Fruit fly (Drosophila melanogaster) whole organism, prepupa: Measurements from ENCODE around the gene RhoGEF4.

ENCODE experiments used
- Blimp-1 ChIP-seq: fragments of 200-800 bp; sonication (Bioruptor generic); optimal IDR thresholded peaks from 3 replicates; lab custom pipeline; 2017; ENCODE audit warnings: missing biosample characterization, missing genetic modification characterization, mild to moderate bottlenecking, moderate library complexity, missing genetic modification reagents
- CG10669 ChIP-seq: fragments of 200-800 bp; sonication (Bioruptor generic); optimal IDR thresholded peaks from 3 replicates; lab custom pipeline; 2018; ENCODE audit warnings: missing biosample characterization, mild to moderate bottlenecking, missing genetic modification characterization, moderate library complexity
- CG15336 ChIP-seq: fragments of 200-800 bp; sonication (Bioruptor generic); IDR thresholded peaks from 2 replicates; pipeline ENCODE4 v1.3.6; 2022; ENCODE audit warnings: missing biosample characterization, missing genetic modification characterization
- CG1621 ChIP-seq: fragments of 200-800 bp; sonication (Bioruptor generic); optimal IDR thresholded peaks from 3 replicates; lab custom pipeline; 2018; ENCODE audit warnings: missing biosample characterization, mild to moderate bottlenecking, missing genetic modification characterization
- CG16779 ChIP-seq: fragments of 200-800 bp; sonication (Bioruptor generic); optimal IDR thresholded peaks from 3 replicates; lab custom pipeline; 2017; ENCODE audit warnings: missing biosample characterization, mild to moderate bottlenecking, missing genetic modification characterization
- CG3032 ChIP-seq: fragments of 200-800 bp; optimal IDR thresholded peaks from 2 replicates; lab custom pipeline; 2019; ENCODE audit warnings: missing biosample characterization, mild to moderate bottlenecking, missing genetic modification characterization, moderate library complexity
- CG31627 ChIP-seq: fragments of 200-800 bp; sonication (Bioruptor generic); optimal IDR thresholded peaks from 3 replicates; lab custom pipeline; 2016; ENCODE audit warnings: missing biosample characterization, missing genetic modification characterization
- CG32006 ChIP-seq: fragments of 200-800 bp; sonication (Bioruptor generic); optimal IDR thresholded peaks from 3 replicates; lab custom pipeline; 2017; ENCODE audit warnings: missing biosample characterization, mild to moderate bottlenecking, missing genetic modification characterization
- CG3919 ChIP-seq: fragments of 200-800 bp; sonication (Bioruptor generic); optimal IDR thresholded peaks from 3 replicates; lab custom pipeline; 2016; ENCODE audit warnings: missing biosample characterization, missing genetic modification characterization
- CG6163 ChIP-seq: fragments of 200-800 bp; sonication (Bioruptor generic); IDR thresholded peaks from 3 replicates; pipeline ENCODE4 v1.3.6; 2022; ENCODE audit warnings: missing biosample characterization, missing genetic modification characterization
- CG6792 ChIP-seq: fragments of 200-800 bp; sonication (Bioruptor generic); optimal IDR thresholded peaks from 3 replicates; lab custom pipeline; 2016; ENCODE audit warnings: missing biosample characterization, missing genetic modification characterization
- CG6808 ChIP-seq: fragments of 200-800 bp; sonication (Bioruptor generic); optimal IDR thresholded peaks from 3 replicates; lab custom pipeline; 2017; ENCODE audit warnings: missing biosample characterization, missing genetic modification characterization, mild to moderate bottlenecking, moderate library complexity, missing genetic modification reagents
- CG6854 ChIP-seq: fragments of 200-800 bp; sonication (Bioruptor generic); optimal IDR thresholded peaks from 2 replicates; lab custom pipeline; 2017; ENCODE audit warnings: missing biosample characterization, mild to moderate bottlenecking, missing genetic modification characterization
- CG8119 ChIP-seq: fragments of 200-800 bp; sonication (Bioruptor generic); IDR thresholded peaks from 3 replicates; pipeline ENCODE4 v1.3.6; 2022; ENCODE audit warnings: missing biosample characterization, missing genetic modification characterization
- CG8632 ChIP-seq: fragments of 200-800 bp; sonication (Bioruptor generic); optimal IDR thresholded peaks from 3 replicates; lab custom pipeline; 2016; ENCODE audit warnings: missing biosample characterization, missing genetic modification characterization
- CG9139 ChIP-seq: fragments of 200-800 bp; sonication (Bioruptor generic); optimal IDR thresholded peaks from 3 replicates; lab custom pipeline; 2017; ENCODE audit warnings: missing biosample characterization, mild to moderate bottlenecking, missing genetic modification characterization
- Eip78C ChIP-seq: fragments of 200-800 bp; sonication (Bioruptor generic); peaks from one replicate; lab custom pipeline; 2016; ENCODE audit warnings: missing biosample characterization, missing genetic modification characterization
- Eip93F ChIP-seq: fragments of 200-800 bp; sonication (Bioruptor generic); optimal IDR thresholded peaks from 2 replicates; lab custom pipeline; 2016; ENCODE audit warnings: missing biosample characterization, mild to moderate bottlenecking, missing genetic modification characterization
- Ets21C ChIP-seq: fragments of 200-800 bp; sonication (Bioruptor generic); optimal IDR thresholded peaks from 3 replicates; lab custom pipeline; 2016; ENCODE audit warnings: missing biosample characterization, missing genetic modification characterization
- Gug ChIP-seq: fragments of 200-800 bp; sonication (Bioruptor generic); IDR thresholded peaks from 2 replicates; pipeline ENCODE4 v1.3.6; 2022; ENCODE audit warnings: missing biosample characterization, missing genetic modification characterization
- Hr38 ChIP-seq: sonication (Bioruptor generic); optimal IDR thresholded peaks from 2 replicates; lab custom pipeline; 2016; ENCODE audit warnings: missing biosample characterization, missing genetic modification characterization
- Hr39 ChIP-seq: fragments of 200-800 bp; sonication (Bioruptor generic); optimal IDR thresholded peaks from 2 replicates; lab custom pipeline; 2016; ENCODE audit warnings: missing biosample characterization, missing genetic modification characterization
- Hr4 ChIP-seq: fragments of 200-800 bp; sonication (Bioruptor generic); optimal IDR thresholded peaks from 3 replicates; lab custom pipeline; 2016; ENCODE audit warnings: missing biosample characterization, missing genetic modification characterization
- Lpt ChIP-seq: fragments of 200-800 bp; sonication (Bioruptor generic); optimal IDR thresholded peaks from 3 replicates; lab custom pipeline; 2016; ENCODE audit warnings: missing biosample characterization, missing genetic modification characterization
- Met ChIP-seq: fragments of 200-800 bp; sonication (Bioruptor generic); optimal IDR thresholded peaks from 3 replicates; lab custom pipeline; 2016; ENCODE audit warnings: missing biosample characterization, missing genetic modification characterization
- Smox ChIP-seq: fragments of 200-800 bp; sonication (Bioruptor generic); optimal IDR thresholded peaks from 3 replicates; lab custom pipeline; 2016; ENCODE audit warnings: missing biosample characterization, missing genetic modification characterization
- Sox102F ChIP-seq: fragments of 200-800 bp; sonication (Bioruptor generic); optimal IDR thresholded peaks from 2 replicates; lab custom pipeline; 2016; ENCODE audit warnings: missing biosample characterization, mild to moderate bottlenecking, missing genetic modification characterization
- Sox14 ChIP-seq: fragments of 200-800 bp; sonication (Bioruptor generic); optimal IDR thresholded peaks from 3 replicates; lab custom pipeline; 2016; ENCODE audit warnings: missing biosample characterization, missing genetic modification characterization
- achi ChIP-seq: fragments of 200-800 bp; sonication (Bioruptor generic); optimal IDR thresholded peaks from 3 replicates; lab custom pipeline; 2016; ENCODE audit warnings: missing biosample characterization, missing genetic modification characterization
- cyc ChIP-seq: fragments of 200-800 bp; sonication (Bioruptor generic); optimal IDR thresholded peaks from 3 replicates; lab custom pipeline; 2016; ENCODE audit warnings: missing biosample characterization, missing genetic modification characterization
- dsx ChIP-seq: fragments of 200-800 bp; optimal IDR thresholded peaks from 3 replicates; lab custom pipeline; 2019; ENCODE audit warnings: missing biosample characterization, mild to moderate bottlenecking, missing genetic modification characterization, moderate library complexity; ENCODE audit not compliant: poor library complexity, severe bottlenecking
- eg ChIP-seq: fragments of 200-800 bp; sonication (Bioruptor generic); IDR thresholded peaks from 3 replicates; pipeline ENCODE4 v1.3.6; 2022; ENCODE audit warnings: missing biosample characterization, missing genetic modification characterization
- esn ChIP-seq: fragments of 200-800 bp; sonication (Bioruptor generic); optimal IDR thresholded peaks from 2 replicates; lab custom pipeline; 2016; ENCODE audit warnings: missing biosample characterization, mild to moderate bottlenecking, missing genetic modification characterization, moderate library complexity
- fd59A ChIP-seq: fragments of 200-800 bp; sonication (Bioruptor generic); optimal IDR thresholded peaks from 2 replicates; lab custom pipeline; 2017; ENCODE audit warnings: missing biosample characterization, mild to moderate bottlenecking, missing genetic modification characterization, missing genetic modification reagents
- fkh ChIP-seq: fragments of 200-800 bp; sonication (Bioruptor generic); optimal IDR thresholded peaks from 3 replicates; lab custom pipeline; 2017; ENCODE audit warnings: missing biosample characterization, mild to moderate bottlenecking, missing genetic modification characterization, moderate library complexity
- lz ChIP-seq: fragments of 200-800 bp; sonication (Bioruptor generic); optimal IDR thresholded peaks from 3 replicates; lab custom pipeline; 2016; ENCODE audit warnings: missing biosample characterization, missing genetic modification characterization
- net ChIP-seq: fragments of 200-800 bp; sonication (Bioruptor generic); optimal IDR thresholded peaks from 3 replicates; lab custom pipeline; 2016; ENCODE audit warnings: missing biosample characterization, missing genetic modification characterization
- ss ChIP-seq, 2 experiments: fragments of 200-800 bp; sonication (Bioruptor generic); optimal IDR thresholded peaks; 2 replicates in 1 of 2; 3 replicates in 1 of 2; lab custom pipeline; 2017 to 2018; ENCODE audit warnings: mild to moderate bottlenecking in 2 of 2, missing biosample characterization in 2 of 2, missing genetic modification characterization in 2 of 2, moderate library complexity in 1 of 2
- svp ChIP-seq: fragments of 200-800 bp; sonication (Bioruptor generic); peaks from one replicate; lab custom pipeline; 2016; ENCODE audit warnings: missing biosample characterization, missing genetic modification characterization
- topi ChIP-seq: fragments of 200-800 bp; sonication (Bioruptor generic); optimal IDR thresholded peaks from 3 replicates; lab custom pipeline; 2016; ENCODE audit warnings: missing biosample characterization, missing genetic modification characterization
- vri ChIP-seq: fragments of 200-800 bp; sonication (Bioruptor generic); optimal IDR thresholded peaks from 3 replicates; lab custom pipeline; 2016; ENCODE audit warnings: missing biosample characterization, mild to moderate bottlenecking, missing genetic modification characterization

The RhoGEF4 gene

dm6 chr3L:7370231-7370882 lies 47.1 kb upstream of the RhoGEF4 start (continued):
- TF ChIP-seq CG15336 (GFP tag; lab: Robert Waterston, UW) (no peak), Eip93F (GFP tag; lab: Kevin White, UChicago) (no peak), CG6808 (peak; percentile 15), esn (GFP tag; lab: Kevin White, UChicago) (no peak), CG16779 (no peak), Hr4 (GFP tag; lab: Kevin White, UChicago) (no peak), CG8632 (GFP tag; lab: Kevin White, UChicago) (no peak), CG3032 (tag; lab: Kevin White, UChicago) (no peak), Gug (GFP tag; lab: Robert Waterston, UW) (no peak), Hr39 (no peak), CG6854 (no peak)

dm6 chr3L:7369543-7369942 lies 46.3 kb upstream of the RhoGEF4 start, which contains the start of gene akirin:
akirin (plus strand) TSS chr3L:7369843.
- TF ChIP-seq Blimp-1 (GFP tag; lab: Kevin White, UChicago): no peak
- 0 out of 3 replicates have a peak, but pooled peaks have one; percentile 39 for TF ChIP-seq CG6163 (GFP tag; lab: Robert Waterston, UW)
- no peak for TF ChIP-seq CG1621 (tag; lab: Kevin White, UChicago)

DNA sequence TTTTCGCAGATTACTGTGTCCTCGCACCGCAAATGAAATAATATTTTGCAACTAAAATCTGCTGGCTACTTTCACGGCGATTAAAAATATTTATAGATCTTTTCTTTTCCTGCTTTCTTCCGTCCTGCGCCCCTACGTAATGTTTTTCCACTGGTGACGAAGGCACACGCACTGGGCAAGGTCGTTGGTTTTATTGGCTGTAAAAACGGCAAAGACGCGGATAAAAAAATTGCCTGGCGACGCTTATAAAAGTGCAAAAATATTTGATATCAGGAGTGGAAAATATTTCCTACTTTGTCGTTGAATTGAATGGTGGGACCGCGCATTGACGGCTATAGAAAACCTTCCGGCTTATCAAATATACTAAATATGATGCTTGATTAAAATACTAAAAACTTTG lies 45.7 kb upstream of the RhoGEF4 start, which contains the start of gene Sh3beta:
Sh3beta (minus strand) TSS at position 327 of the 400 bp plus-strand sequence.
- TF ChIP-seq Hr38 (GFP tag; lab: Kevin White, UChicago) (no peak), CG6854 (peak; percentile 25), cyc (GFP tag; lab: Kevin White, UChicago) (no peak), vri (GFP tag; lab: Kevin White, UChicago) (peak; percentile 8), dsx (peak; percentile 86)

DNA sequence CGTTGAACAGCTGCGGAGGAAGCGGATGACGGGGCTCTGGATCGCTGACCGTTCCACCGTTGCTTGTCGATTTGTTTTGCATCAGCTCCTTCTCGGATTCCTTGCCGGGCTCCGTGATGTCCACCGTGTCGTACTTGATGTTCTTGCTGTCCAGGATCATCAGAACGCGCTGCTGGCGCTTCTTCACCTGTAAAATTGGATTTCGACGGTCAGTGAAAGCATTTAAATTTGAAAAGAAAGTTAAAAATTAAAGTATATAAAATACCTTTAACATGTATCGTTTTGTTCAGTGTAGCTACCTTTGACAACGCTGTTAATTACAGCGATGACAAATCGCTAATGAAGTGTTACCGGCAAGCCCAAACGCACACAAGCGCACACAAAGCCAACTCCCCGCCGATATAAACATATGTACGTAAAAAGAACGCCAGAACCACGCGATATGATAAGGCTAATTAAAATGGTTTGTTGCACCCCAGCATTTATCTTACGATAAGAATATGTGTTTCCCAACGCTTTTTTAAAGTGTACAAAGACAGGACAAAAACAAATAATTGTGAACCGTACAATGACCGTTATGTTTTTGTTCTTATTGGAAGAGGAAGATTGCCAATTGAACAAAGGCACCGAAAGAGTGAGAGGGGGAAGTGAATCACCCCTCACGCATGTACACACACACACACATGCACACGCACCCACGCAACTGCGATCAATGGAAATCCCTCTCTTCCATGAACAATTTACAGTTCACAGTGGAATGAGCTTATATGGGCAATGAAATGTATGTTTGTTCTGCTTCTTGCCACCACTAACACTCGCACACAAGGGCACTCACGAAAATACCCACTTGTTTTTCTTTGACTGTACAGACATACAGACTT lies 44.8 kb upstream of the RhoGEF4 start:
- TF ChIP-seq Eip78C (GFP tag; lab: Kevin White, UChicago) (peak; percentile 82), Lpt (no peak), Hr39 (peak; percentile 17), Smox (GFP tag; lab: Kevin White, UChicago) (no peak), Gug (GFP tag; lab: Robert Waterston, UW) (no peak), esn (GFP tag; lab: Kevin White, UChicago) (peak; percentile 34), CG8632 (GFP tag; lab: Kevin White, UChicago) (peak; percentile 10), CG6163 (GFP tag; lab: Robert Waterston, UW) (peak; percentile 42; the same call in 1 of the 3 replicates), ss (GFP tag; optimal IDR thresholded peaks at IDR 0.05; lab: Kevin White, UChicago) (peak; percentile 44 to 45), vri (GFP tag; lab: Kevin White, UChicago) (peak; percentile 2), CG3919 (peak; percentile 8), Blimp-1 (GFP tag; lab: Kevin White, UChicago) (peak; percentile 5), CG8119 (GFP tag; lab: Robert Waterston, UW) (peak; percentile 28; the same call in 1 of the 3 replicates), CG15336 (GFP tag; lab: Robert Waterston, UW) (peak; percentile 41), Ets21C (GFP tag; lab: Kevin White, UChicago) (no peak), net (no peak), lz (GFP tag; lab: Kevin White, UChicago) (peak; percentile 25), Met (peak; percentile 20), CG32006 (peak; percentile 21), CG6792 (GFP tag; lab: Kevin White, UChicago) (no peak), fd59A (GFP tag; lab: Kevin White, UChicago) (no peak), Hr4 (GFP tag; lab: Kevin White, UChicago) (peak; percentile 17), Eip93F (GFP tag; lab: Kevin White, UChicago) (peak; percentile 73), topi (GFP tag; lab: Kevin White, UChicago) (peak; percentile 15), svp (peak; percentile 48), CG9139 (GFP tag; lab: Kevin White, UChicago) (no peak), achi (GFP tag; lab: Kevin White, UChicago) (peak; percentile 8), CG10669 (GFP tag; lab: Kevin White, UChicago) (peak; percentile 8), fkh (GFP tag; lab: Kevin White, UChicago) (peak; percentile 77), CG31627 (GFP tag; lab: Kevin White, UChicago) (peak; percentile 10), Sox14 (GFP tag; lab: Kevin White, UChicago) (peak; percentile 94), Sox102F (GFP tag; lab: Kevin White, UChicago) (peak; percentile 46), eg (GFP tag; lab: Robert Waterston, UW) (no peak)
